Fruit fly (Drosophila melanogaster): ENCODE measurements around the gene CG17855.

CG17855 gene

DNA sequence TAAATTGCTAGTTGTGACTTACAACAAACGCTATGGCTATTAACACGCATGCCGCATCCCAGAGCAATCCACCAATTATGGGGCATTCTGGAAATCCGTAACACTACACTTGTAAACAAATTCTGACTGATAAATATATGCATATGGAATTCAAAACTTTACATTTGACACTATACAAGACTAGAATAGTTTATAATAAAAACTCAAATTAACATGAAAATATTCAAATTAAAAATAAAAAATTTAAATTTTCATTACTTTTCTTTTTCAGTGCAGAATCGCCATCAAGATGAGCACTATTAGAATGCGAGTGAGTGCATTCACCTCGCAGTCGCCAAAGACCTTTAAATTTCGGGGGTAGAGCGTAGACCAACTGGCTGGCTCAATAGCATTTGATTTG is 45.6 kb downstream of the CG17855 start:
- no peak for TF ChIP-seq Sin3A (optimal IDR thresholded peaks at IDR 0.05)
- no peak for TF ChIP-seq ttk (optimal IDR thresholded peaks at IDR 0.05)
- TF ChIP-seq Myc (optimal IDR thresholded peaks at IDR 0.05) = no peak
- no peak for TF ChIP-seq h (optimal IDR thresholded peaks at IDR 0.05)
- no peak for TF ChIP-seq psq (optimal IDR thresholded peaks at IDR 0.05)
- no peak for TF ChIP-seq insv (optimal IDR thresholded peaks at IDR 0.05)

DNA sequence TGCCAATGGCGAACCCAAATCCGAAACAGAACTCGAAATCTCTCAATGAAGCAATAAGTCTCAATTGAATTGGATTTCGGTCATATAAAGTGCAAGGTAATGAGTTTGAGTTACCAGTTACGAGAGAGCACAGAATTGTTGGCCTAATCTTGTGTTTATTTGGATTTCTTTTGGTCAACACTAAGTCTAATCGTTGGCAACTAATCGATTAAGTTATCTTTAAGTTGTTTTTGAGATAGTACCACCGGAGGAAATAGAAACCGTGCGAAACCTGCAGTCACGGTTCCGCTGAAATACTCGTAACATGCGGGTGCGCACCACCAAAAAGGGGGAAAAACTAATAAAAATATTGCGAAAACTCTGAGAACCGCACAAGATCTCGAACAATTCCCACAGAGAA is 48.9 kb downstream of the CG17855 start, which contains the start of gene CG3841:
CG3841 (plus strand) TSS at position 301 of the 400 bp plus-strand sequence.
- no peak for TF ChIP-seq h (optimal IDR thresholded peaks at IDR 0.05)
- TF ChIP-seq Sin3A (optimal IDR thresholded peaks at IDR 0.05) = no peak
- TF ChIP-seq ttk (optimal IDR thresholded peaks at IDR 0.05) = no peak
- no peak for TF ChIP-seq psq (optimal IDR thresholded peaks at IDR 0.05)
- no peak for TF ChIP-seq insv (optimal IDR thresholded peaks at IDR 0.05)
- no peak for TF ChIP-seq Myc (optimal IDR thresholded peaks at IDR 0.05)

- TF ChIP-seq ttk (optimal IDR thresholded peaks at IDR 0.05) (no peak), insv (optimal IDR thresholded peaks at IDR 0.05) (no peak), Sin3A (optimal IDR thresholded peaks at IDR 0.05) (no peak), h (optimal IDR thresholded peaks at IDR 0.05) (no peak), Myc (optimal IDR thresholded peaks at IDR 0.05) (no peak), psq (optimal IDR thresholded peaks at IDR 0.05) (no peak)
Observed at dm6 chr2L:9591146-9591545, 50.8 kb downstream of the CG17855 start.
